Fruit fly (Drosophila melanogaster): ENCODE measurements around the gene RpS30.

The RpS30 gene

DNA sequence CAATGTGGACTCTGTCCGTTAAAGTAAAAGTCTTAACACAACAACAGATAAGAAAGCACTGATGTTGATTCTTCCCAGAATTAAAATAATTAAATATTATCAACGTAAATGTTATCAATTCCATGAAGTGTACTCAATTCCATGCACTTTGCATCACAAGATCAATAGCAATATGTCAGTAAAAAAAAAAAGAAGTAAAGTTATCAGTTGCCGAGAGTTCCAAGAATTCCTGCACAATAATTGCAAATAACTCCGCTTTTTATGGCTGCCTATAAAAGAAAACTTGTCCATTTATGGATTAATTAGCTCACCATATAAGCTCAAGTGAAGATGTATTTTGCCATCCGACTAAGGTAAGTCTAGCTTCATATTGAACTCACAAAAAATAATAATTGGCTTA, 27.1 kb downstream of the RpS30 start, which contains the start of gene TotZ:
TSS of gene TotZ (plus strand) at position 301 of the 400 bp plus-strand sequence.
- TF ChIP-seq dmrt93B (GFP tag; optimal IDR thresholded peaks at IDR 0.05) (no peak), Hr83 (GFP tag; optimal IDR thresholded peaks at IDR 0.05; ENCODE audit: poor library complexity, severe bottlenecking) (no peak), Hnf4 (GFP tag; optimal IDR thresholded peaks at IDR 0.05) (no peak), sv (GFP tag; optimal IDR thresholded peaks at IDR 0.05) (no peak), HLH106 (tag; optimal IDR thresholded peaks at IDR 0.05) (no peak), N (GFP tag; optimal IDR thresholded peaks at IDR 0.05) (no peak), br (GFP tag; optimal IDR thresholded peaks at IDR 0.05) (no peak), psq (GFP tag; optimal IDR thresholded peaks at IDR 0.05) (no peak), CrebA (GFP tag; optimal IDR thresholded peaks at IDR 0.05; ENCODE audit: borderline replicate concordance) (no peak), fru (GFP tag; optimal IDR thresholded peaks at IDR 0.05) (no peak), pan (optimal IDR thresholded peaks at IDR 0.05) (no peak), brk (GFP tag; optimal IDR thresholded peaks at IDR 0.05) (no peak), Sp1 (GFP tag; optimal IDR thresholded peaks at IDR 0.05) (no peak)

DNA sequence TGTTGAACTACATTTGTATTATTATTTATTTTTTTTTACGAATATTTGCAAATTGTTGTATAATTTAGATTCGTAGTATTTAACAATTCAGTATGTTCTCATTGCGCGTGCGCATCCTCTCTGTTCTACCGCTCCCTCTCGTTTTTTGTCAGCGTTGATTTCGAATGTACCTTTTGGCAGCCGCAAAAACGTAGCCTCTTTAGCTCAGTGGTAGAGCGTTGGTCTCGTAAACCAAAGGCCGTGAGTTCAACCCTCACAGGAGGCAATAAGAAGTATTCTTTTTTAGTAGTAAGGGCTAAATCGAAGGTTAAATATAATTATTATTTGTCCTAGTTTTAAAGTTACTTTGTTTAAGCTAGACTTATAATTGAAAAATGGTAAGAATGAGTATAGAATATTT, 40.2 kb downstream of the RpS30 start:
- TF ChIP-seq Vsx2 (GFP tag; optimal IDR thresholded peaks at IDR 0.05; ENCODE audit: partially characterized antibody) = peak; percentile 52
- TF ChIP-seq Rel (GFP tag; optimal IDR thresholded peaks at IDR 0.05) = no peak
- no peak for TF ChIP-seq Rel (tag; optimal IDR thresholded peaks at IDR 0.05)

- TF ChIP-seq Mio (GFP tag; optimal IDR thresholded peaks at IDR 0.05) (no peak), Rel (GFP tag; optimal IDR thresholded peaks at IDR 0.05) (no peak), Rel (tag; optimal IDR thresholded peaks at IDR 0.05) (no peak), tai (GFP tag; optimal IDR thresholded peaks at IDR 0.05) (no peak), Dif (GFP tag; optimal IDR thresholded peaks at IDR 0.05; ENCODE audit: partially characterized antibody) (no peak), ey (GFP tag; optimal IDR thresholded peaks at IDR 0.05) (no peak), dmrt93B (GFP tag; optimal IDR thresholded peaks at IDR 0.05) (no peak), fru (GFP tag; optimal IDR thresholded peaks at IDR 0.05) (no peak), rgr (GFP tag; optimal IDR thresholded peaks at IDR 0.05) (no peak), N (GFP tag; optimal IDR thresholded peaks at IDR 0.05) (no peak)
Measured at dm6 chr3R:20890920-20891319, 40.6 kb downstream of the RpS30 start.

dm6 chr3R:20891495-20891894, 41.2 kb downstream of the RpS30 start:
- TF ChIP-seq woc (GFP tag; optimal IDR thresholded peaks at IDR 0.05) = no peak
- TF ChIP-seq br (GFP tag; optimal IDR thresholded peaks at IDR 0.05) = no peak
- TF ChIP-seq Myc (optimal IDR thresholded peaks at IDR 0.05) = no peak
- TF ChIP-seq lola (GFP tag; optimal IDR thresholded peaks at IDR 0.05) = no peak
- TF ChIP-seq sv (GFP tag; optimal IDR thresholded peaks at IDR 0.05) = no peak
- no peak for TF ChIP-seq Mio (GFP tag; optimal IDR thresholded peaks at IDR 0.05)
- peak in 1 of 2 experiments; percentile 3 for TF ChIP-seq dl (GFP tag; optimal IDR thresholded peaks at IDR 0.05; ENCODE audit: insufficient read depth in 1 of 2, partially characterized antibody in 2 of 2)
- TF ChIP-seq Rel (GFP tag; optimal IDR thresholded peaks at IDR 0.05) = no peak
- no peak for TF ChIP-seq Rel (tag; optimal IDR thresholded peaks at IDR 0.05)
- TF ChIP-seq CG32264 (GFP tag; optimal IDR thresholded peaks at IDR 0.05) = no peak
- TF ChIP-seq OdsH (GFP tag; optimal IDR thresholded peaks at IDR 0.05) = no peak
- TF ChIP-seq fru (GFP tag; optimal IDR thresholded peaks at IDR 0.05) = no peak
- peak; percentile 11 for TF ChIP-seq tai (GFP tag; optimal IDR thresholded peaks at IDR 0.05)
- TF ChIP-seq CG9705 (GFP tag; optimal IDR thresholded peaks at IDR 0.05) = no peak
- TF ChIP-seq CrebA (GFP tag; optimal IDR thresholded peaks at IDR 0.05; ENCODE audit: borderline replicate concordance) = peak; percentile 24
- no peak for TF ChIP-seq Abd-B (GFP tag; optimal IDR thresholded peaks at IDR 0.05)
- no peak for TF ChIP-seq pan (optimal IDR thresholded peaks at IDR 0.05)
- TF ChIP-seq Jra (GFP tag; optimal IDR thresholded peaks at IDR 0.05) = no peak

DNA sequence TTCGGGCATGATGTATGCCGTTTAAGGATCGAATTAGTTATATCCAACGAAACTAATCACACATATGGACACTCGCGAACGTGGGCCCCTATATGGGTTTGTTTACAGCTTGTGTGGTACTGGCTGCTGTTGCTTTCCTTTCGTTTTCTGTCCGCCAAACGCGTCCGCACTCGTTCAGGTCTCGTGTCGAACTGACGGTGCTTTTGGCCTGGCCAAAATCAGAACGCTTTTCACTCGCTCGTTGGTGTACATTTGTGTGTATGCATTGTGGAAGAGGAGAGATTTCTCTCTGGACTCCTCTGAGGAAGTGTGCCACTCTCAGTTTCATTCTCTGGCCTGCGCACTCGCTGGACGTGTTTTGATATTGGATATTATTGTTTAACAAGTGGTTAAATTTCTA, 46.8 kb downstream of the RpS30 start, which contains the start of gene Ktl:
TSS of gene Ktl (minus strand) at position 193 of the 400 bp plus-strand sequence.
- TF ChIP-seq psq (GFP tag; optimal IDR thresholded peaks at IDR 0.05) (no peak), Myc (optimal IDR thresholded peaks at IDR 0.05) (no peak), Mio (GFP tag; optimal IDR thresholded peaks at IDR 0.05) (no peak), N (GFP tag; optimal IDR thresholded peaks at IDR 0.05) (no peak), brk (GFP tag; optimal IDR thresholded peaks at IDR 0.05) (no peak), h (GFP tag; optimal IDR thresholded peaks at IDR 0.05) (no peak), dmrt93B (GFP tag; optimal IDR thresholded peaks at IDR 0.05) (no peak), sv (GFP tag; optimal IDR thresholded peaks at IDR 0.05) (no peak), OdsH (GFP tag; optimal IDR thresholded peaks at IDR 0.05) (no peak), dl (GFP tag; optimal IDR thresholded peaks at IDR 0.05; ENCODE audit: insufficient read depth in 1 of 2, partially characterized antibody in 2 of 2) (no peak), fru (GFP tag; optimal IDR thresholded peaks at IDR 0.05) (no peak)

Measured in whole organism, wandering third instar larva.